Worm (Caenorhabditis elegans): ENCODE measurements around the gene F55B11.7.

The F55B11.7 gene

ce11 chrIV:14464065-14464567 lies 42.3 kb upstream of the F55B11.7 start, which contains the start of gene dld-1 (continued):
- TF ChIP-seq D2030.7 (GFP tag; IDR thresholded peaks at IDR 0.05) (peak; percentile 84), atf-7 (tag; optimal IDR thresholded peaks at IDR 0.05) (peak; percentile 5), ztf-26 (tag; optimal IDR thresholded peaks at IDR 0.05) (peak; percentile 47), K11D2.4 (GFP tag; IDR thresholded peaks at IDR 0.05) (peak; percentile 79), B0019.2 (GFP tag; conservative IDR thresholded peaks at IDR 0.05) (peak; percentile 68), mxl-1 (tag; optimal IDR thresholded peaks at IDR 0.05) (no peak), Y67H2A.10 (GFP tag; conservative IDR thresholded peaks at IDR 0.05) (no peak), madf-8 (GFP tag; conservative IDR thresholded peaks at IDR 0.05) (peak; percentile 74), hlh-12 (tag; optimal IDR thresholded peaks at IDR 0.05) (no peak), ZK185.1 (tag; optimal IDR thresholded peaks at IDR 0.05; ENCODE audit: poor library complexity, severe bottlenecking) (peak; percentile 56), attf-5 (GFP tag; optimal IDR thresholded peaks at IDR 0.05) (peak; percentile 85), ztf-25 (GFP tag; IDR thresholded peaks at IDR 0.05) (no peak), madf-10 (tag; optimal IDR thresholded peaks at IDR 0.05) (peak; percentile 69), F57C9.4 (tag; optimal IDR thresholded peaks at IDR 0.05) (no peak), ztf-22 (GFP tag; optimal IDR thresholded peaks at IDR 0.05) (no peak), ztf-18 (tag; optimal IDR thresholded peaks at IDR 0.05) (peak; percentile 26), nhr-90 (tag; optimal IDR thresholded peaks at IDR 0.05) (no peak), T07F8.4 (tag; optimal IDR thresholded peaks at IDR 0.05) (no peak), repo-1 (tag; optimal IDR thresholded peaks at IDR 0.05) (no peak), nfya-1 (tag; optimal IDR thresholded peaks at IDR 0.05; ENCODE audit: borderline replicate concordance, insufficient read depth) (no peak), F37B4.10 (GFP tag; IDR thresholded peaks at IDR 0.05) (no peak), sptf-2 (GFP tag; optimal IDR thresholded peaks at IDR 0.05) (no peak), attf-3 (GFP tag; conservative IDR thresholded peaks at IDR 0.05) (peak; percentile 100), aptf-2 (GFP tag; conservative IDR thresholded peaks at IDR 0.05) (no peak), hmg-1.2 (GFP tag; IDR thresholded peaks at IDR 0.05) (peak; percentile 66), tbx-9 (tag; optimal IDR thresholded peaks at IDR 0.05; ENCODE audit: borderline replicate concordance) (no peak), C06A6.2 (GFP tag; conservative IDR thresholded peaks at IDR 0.05) (0 out of 2 replicates have a peak, but pooled peaks have one; percentile 34), ztf-6 (GFP tag; IDR thresholded peaks at IDR 0.05) (no peak), zfh-2 (GFP tag; conservative IDR thresholded peaks at IDR 0.05) (no peak), ets-4 (GFP tag; optimal IDR thresholded peaks at IDR 0.05) (no peak), akir-1 (GFP tag; optimal IDR thresholded peaks at IDR 0.05) (no peak), F10E7.11 (tag; optimal IDR thresholded peaks at IDR 0.05) (no peak), mel-28 (tag; optimal IDR thresholded peaks at IDR 0.05; ENCODE audit: borderline replicate concordance) (no peak), nhr-80 (tag; optimal IDR thresholded peaks at IDR 0.05) (peak; percentile 41), egl-18 (GFP tag; IDR thresholded peaks at IDR 0.05) (no peak), lsy-27 (tag; optimal IDR thresholded peaks at IDR 0.05; ENCODE audit: borderline replicate concordance, insufficient read depth) (no peak), ceh-91 (GFP tag; IDR thresholded peaks at IDR 0.05) (peak; percentile 75), die-1 (tag; optimal IDR thresholded peaks at IDR 0.05) (no peak), nfyb-1 (GFP tag; IDR thresholded peaks at IDR 0.05) (peak; percentile 83), bed-1 (GFP tag; IDR thresholded peaks at IDR 0.05) (no peak), pbrm-1 (GFP tag; IDR thresholded peaks at IDR 0.05) (peak; percentile 87), T26A5.8 (tag; optimal IDR thresholded peaks at IDR 0.05) (no peak), ztf-28 (GFP tag; IDR thresholded peaks at IDR 0.05) (0 out of 2 replicates have a peak, but pooled peaks have one; percentile 46), lir-1 (GFP tag; conservative IDR thresholded peaks at IDR 0.05) (peak; percentile 78), ceh-100 (GFP tag; IDR thresholded peaks at IDR 0.05) (0 out of 2 replicates have a peak, but pooled peaks have one; percentile 17), madf-6 (GFP tag; IDR thresholded peaks at IDR 0.05) (peak; percentile 89), aptf-3 (GFP tag; IDR thresholded peaks at IDR 0.05) (no peak), K12H6.12 (tag; optimal IDR thresholded peaks at IDR 0.05) (peak; percentile 36), hsf-1 (GFP tag; IDR thresholded peaks at IDR 0.05) (peak; percentile 75)
